Worm (Caenorhabditis elegans) whole organism, mixed stage, embryonic: ENCODE measurements around the gene acl-3.

Experiments
- ces-1 ChIP-seq: fragments of 150-350 bp; optimal IDR thresholded peaks from 2 replicates; lab custom pipeline; 2014; ENCODE audit warnings: missing biosample characterization, missing genetic modification reagents, missing genetic modification characterization
- sptf-1 ChIP-seq: sonication (generic microtip); optimal IDR thresholded peaks from 2 replicates; lab custom pipeline; 2017; ENCODE audit warnings: mild to moderate bottlenecking, missing genetic modification characterization, moderate library complexity, missing compliant biosample characterization
- unc-62 ChIP-seq: fragments of 150-350 bp; optimal IDR thresholded peaks from 2 replicates; lab custom pipeline; 2014; ENCODE audit warnings: missing biosample characterization, missing genetic modification reagents, missing genetic modification characterization
- zip-8 ChIP-seq: fragments of 150-350 bp; optimal IDR thresholded peaks from 2 replicates; lab custom pipeline; 2014; ENCODE audit warnings: missing biosample characterization, missing genetic modification characterization

DNA sequence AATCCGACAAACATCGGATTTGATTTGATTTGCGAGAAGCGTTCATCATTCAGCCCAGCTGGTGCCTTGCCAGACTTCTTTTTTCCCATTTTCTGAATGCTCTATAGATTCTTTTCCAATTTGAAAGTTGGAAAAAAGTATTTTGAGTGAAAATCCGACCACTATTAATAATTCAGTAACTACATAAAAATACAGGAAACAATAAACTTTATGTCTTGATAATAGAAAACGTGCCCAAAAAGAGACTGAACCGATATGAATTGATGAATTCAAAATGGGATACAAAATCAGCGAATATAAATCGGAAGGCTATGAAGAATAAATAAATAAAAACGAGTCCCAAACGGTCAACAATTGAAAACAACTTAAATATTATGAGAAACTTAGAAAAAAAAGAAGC is 20.1 kb downstream of the acl-3 start, which contains the start of gene F58B3.4:
- TF ChIP-seq zip-8 (tag; lab: Kevin White, UChicago) (no peak), unc-62 (no peak), sptf-1 (tag; lab: Kevin White, UChicago) (no peak), ces-1 (GFP tag; lab: Kevin White, UChicago) (no peak)
